Worm (Caenorhabditis elegans) whole organism, mixed stage, embryonic: ENCODE measurements around the gene nas-33.

Experiments used
- M03D4.4 ChIP-seq: sonication (generic microtip); optimal IDR thresholded peaks from 2 replicates; lab custom pipeline; 2017; ENCODE audit warnings: mild to moderate bottlenecking, missing genetic modification characterization, missing compliant biosample characterization
- bed-3 ChIP-seq: fragments of 200-800 bp; sonication (Bioruptor generic); optimal IDR thresholded peaks from 3 replicates; lab custom pipeline; 2018; ENCODE audit warnings: mild to moderate bottlenecking, missing genetic modification characterization, moderate library complexity, missing compliant biosample characterization
- blmp-1 ChIP-seq: fragments of 150-350 bp; optimal IDR thresholded peaks from 2 replicates; lab custom pipeline; 2014; ENCODE audit warnings: missing biosample characterization, missing genetic modification characterization
- ceh-39 ChIP-seq: fragments of 150-350 bp; optimal IDR thresholded peaks from 2 replicates; lab custom pipeline; 2014; ENCODE audit warnings: missing biosample characterization, missing genetic modification characterization
- ceh-43 ChIP-seq: fragments of 200-800 bp; sonication (Bioruptor generic); optimal IDR thresholded peaks from 2 replicates; lab custom pipeline; 2018; ENCODE audit warnings: mild to moderate bottlenecking, missing genetic modification characterization, moderate library complexity, missing compliant biosample characterization
- ceh-83 ChIP-seq: fragments of 200-800 bp; sonication (Bioruptor generic); optimal IDR thresholded peaks from 2 replicates; lab custom pipeline; 2018; ENCODE audit warnings: mild to moderate bottlenecking, missing genetic modification characterization, missing compliant biosample characterization
- ces-1 ChIP-seq: fragments of 150-350 bp; optimal IDR thresholded peaks from 2 replicates; lab custom pipeline; 2014; ENCODE audit warnings: missing biosample characterization, missing genetic modification reagents, missing genetic modification characterization
- cnd-1 ChIP-seq: fragments of 200-800 bp; sonication (Bioruptor generic); optimal IDR thresholded peaks from 2 replicates; lab custom pipeline; 2018; ENCODE audit warnings: mild to moderate bottlenecking, missing genetic modification characterization, missing compliant biosample characterization
- drap-1 ChIP-seq: fragments of 200-800 bp; sonication (Bioruptor generic); optimal IDR thresholded peaks from 3 replicates; lab custom pipeline; 2018; ENCODE audit warnings: mild to moderate bottlenecking, missing genetic modification characterization, missing compliant biosample characterization
- elt-1 ChIP-seq: sonication (generic microtip); optimal IDR thresholded peaks from 2 replicates; lab custom pipeline; 2017; ENCODE audit warnings: missing genetic modification characterization, mild to moderate bottlenecking, missing compliant biosample characterization, antibody characterized with exemption, moderate library complexity, borderline replicate concordance; ENCODE audit not compliant: insufficient read depth
- elt-3 ChIP-seq: fragments of 150-350 bp; optimal IDR thresholded peaks from 2 replicates; lab custom pipeline; 2014; ENCODE audit warnings: missing biosample characterization, missing genetic modification characterization
- flh-1 ChIP-seq: fragments of 200-800 bp; sonication (Bioruptor generic); optimal IDR thresholded peaks from 2 replicates; lab custom pipeline; 2018; ENCODE audit warnings: mild to moderate bottlenecking, missing genetic modification characterization, moderate library complexity, missing compliant biosample characterization
- ham-2 ChIP-seq: fragments of 200-800 bp; sonication (Bioruptor generic); optimal IDR thresholded peaks from 2 replicates; lab custom pipeline; 2018; ENCODE audit warnings: mild to moderate bottlenecking, missing genetic modification characterization, missing compliant biosample characterization
- hlh-1 ChIP-seq: fragments of 150-350 bp; optimal IDR thresholded peaks from 2 replicates; lab custom pipeline; 2014; ENCODE audit warnings: missing biosample characterization, missing genetic modification reagents, missing genetic modification characterization
- lin-13 ChIP-seq: fragments of 150-350 bp; optimal IDR thresholded peaks from 2 replicates; lab custom pipeline; 2014; ENCODE audit warnings: missing biosample characterization, missing genetic modification characterization
- lin-32 ChIP-seq: fragments of 200-800 bp; sonication (Bioruptor generic); optimal IDR thresholded peaks from 2 replicates; lab custom pipeline; 2018; ENCODE audit warnings: mild to moderate bottlenecking, missing genetic modification characterization, missing compliant biosample characterization
- lsy-2 ChIP-seq: fragments of 150-350 bp; optimal IDR thresholded peaks from 2 replicates; lab custom pipeline; 2014; ENCODE audit warnings: missing biosample characterization, missing genetic modification characterization
- mab-5 ChIP-seq: fragments of 150-350 bp; optimal IDR thresholded peaks from 2 replicates; lab custom pipeline; 2014; ENCODE audit warnings: missing biosample characterization, missing genetic modification characterization
- mep-1 ChIP-seq: fragments of 150-350 bp; optimal IDR thresholded peaks from 2 replicates; lab custom pipeline; 2017; ENCODE audit warnings: missing biosample characterization, missing genetic modification reagents, missing genetic modification characterization, inconsistent platforms
- nhr-12 ChIP-seq: fragments of 150-350 bp; optimal IDR thresholded peaks from 2 replicates; lab custom pipeline; 2014; ENCODE audit warnings: missing biosample characterization, missing genetic modification characterization
- nhr-237 ChIP-seq: fragments of 150-350 bp; optimal IDR thresholded peaks from 2 replicates; lab custom pipeline; 2014; ENCODE audit warnings: missing biosample characterization, missing genetic modification characterization
- nhr-28 ChIP-seq: fragments of 150-350 bp; optimal IDR thresholded peaks from 2 replicates; lab custom pipeline; 2014; ENCODE audit warnings: missing biosample characterization, missing genetic modification characterization
- nhr-76 ChIP-seq: sonication (generic microtip); optimal IDR thresholded peaks from 2 replicates; lab custom pipeline; 2017; ENCODE audit warnings: missing biosample characterization, missing genetic modification characterization
- pha-4 ChIP-seq: fragments of 150-350 bp; optimal IDR thresholded peaks from 2 replicates; lab custom pipeline; 2018; ENCODE audit warnings: missing biosample characterization, missing genetic modification reagents, missing genetic modification characterization
- sem-2 ChIP-seq: fragments of 200-800 bp; sonication (Bioruptor generic); optimal IDR thresholded peaks from 2 replicates; lab custom pipeline; 2018; ENCODE audit warnings: mild to moderate bottlenecking, missing genetic modification characterization, missing compliant biosample characterization
- snpc-4 ChIP-seq: fragments of 150-350 bp; optimal IDR thresholded peaks from 2 replicates; lab custom pipeline; 2014; ENCODE audit warnings: missing biosample characterization, missing genetic modification characterization
- sptf-1 ChIP-seq: sonication (generic microtip); optimal IDR thresholded peaks from 2 replicates; lab custom pipeline; 2017; ENCODE audit warnings: mild to moderate bottlenecking, missing genetic modification characterization, moderate library complexity, missing compliant biosample characterization
- tbx-8 ChIP-seq: fragments of 200-800 bp; sonication (Bioruptor generic); optimal IDR thresholded peaks from 2 replicates; lab custom pipeline; 2018; ENCODE audit warnings: mild to moderate bottlenecking, missing genetic modification characterization, moderate library complexity, missing compliant biosample characterization
- unc-120 ChIP-seq: sonication (generic microtip); optimal IDR thresholded peaks from 2 replicates; lab custom pipeline; 2017; ENCODE audit warnings: missing genetic modification characterization, missing compliant biosample characterization; ENCODE audit not compliant: poor library complexity, severe bottlenecking
- unc-39 ChIP-seq: fragments of 150-350 bp; optimal IDR thresholded peaks from 2 replicates; lab custom pipeline; 2014; ENCODE audit warnings: missing biosample characterization, missing genetic modification characterization
- unc-62 ChIP-seq: fragments of 150-350 bp; optimal IDR thresholded peaks from 2 replicates; lab custom pipeline; 2014; ENCODE audit warnings: missing biosample characterization, missing genetic modification reagents, missing genetic modification characterization
- zip-8 ChIP-seq: fragments of 150-350 bp; optimal IDR thresholded peaks from 2 replicates; lab custom pipeline; 2014; ENCODE audit warnings: missing biosample characterization, missing genetic modification characterization
- ztf-11 ChIP-seq: fragments of 150-350 bp; optimal IDR thresholded peaks from 2 replicates; lab custom pipeline; 2014; ENCODE audit warnings: missing biosample characterization, missing genetic modification characterization

nas-33 gene

ce11 chrX:6427147-6427546 is 27.9 kb downstream of the nas-33 start:
- TF ChIP-seq lin-13 (tag; lab: Kevin White, UChicago) (no peak), unc-62 (GFP tag; lab: Kevin White, UChicago) (no peak)

- TF ChIP-seq sptf-1: no peak
- no peak for TF ChIP-seq pha-4 (tag; lab: Kevin White, UChicago)
- TF ChIP-seq nhr-28 (tag; lab: Kevin White, UChicago): no peak
- no peak for TF ChIP-seq blmp-1
- no peak for TF ChIP-seq ceh-43 (GFP tag; lab: Kevin White, UChicago)
- TF ChIP-seq ceh-83: no peak
- no peak for TF ChIP-seq nhr-12 (tag; lab: Kevin White, UChicago)
- no peak for TF ChIP-seq nhr-76 (tag; lab: Kevin White, UChicago)
- TF ChIP-seq unc-39 (tag; lab: Kevin White, UChicago): no peak
- no peak for TF ChIP-seq tbx-8 (GFP tag; lab: Kevin White, UChicago)
- TF ChIP-seq lsy-2 (tag; lab: Kevin White, UChicago): no peak
- TF ChIP-seq flh-1 (GFP tag; lab: Kevin White, UChicago): no peak
Observed at ce11 chrX:6420681-6421080, 34.4 kb downstream of the nas-33 start, which contains the start of gene K10C2.12. K10C2.12 (minus strand) TSS chrX:6420781.

- TF ChIP-seq sptf-1: no peak
- TF ChIP-seq mab-5: no peak
- peak; percentile 71 for TF ChIP-seq ces-1
- TF ChIP-seq blmp-1: no peak
Observed at ce11 chrX:6419113-6419512, 35.9 kb downstream of the nas-33 start.

ce11 chrX:6416357-6417087 is 38.5 kb downstream of the nas-33 start, which contains the start of gene T22E5.6:
T22E5.6 (minus strand) TSS chrX:6416407.
- TF ChIP-seq nhr-76 (tag; lab: Kevin White, UChicago): no peak
- TF ChIP-seq ham-2 (GFP tag; lab: Kevin White, UChicago): peak; percentile 7

ce11 chrX:6413583-6413982 is 41.5 kb downstream of the nas-33 start:
- TF ChIP-seq zip-8: peak; percentile 82
- TF ChIP-seq unc-120: no peak

- TF ChIP-seq mep-1 (no peak), unc-62 (GFP tag; lab: Kevin White, UChicago) (no peak), elt-1 (tag; lab: Kevin White, UChicago) (no peak), ceh-83 (no peak), drap-1 (GFP tag; lab: Kevin White, UChicago) (no peak), zip-8 (no peak), ztf-11 (tag; lab: Kevin White, UChicago) (no peak), M03D4.4 (no peak), lin-32 (GFP tag; lab: Kevin White, UChicago) (no peak), snpc-4 (no peak), cnd-1 (tag; lab: Kevin White, UChicago) (no peak), nhr-237 (no peak), elt-3 (tag; lab: Kevin White, UChicago) (no peak), lsy-2 (tag; lab: Kevin White, UChicago) (no peak)
Observed at ce11 chrX:6412575-6412974, 42.5 kb downstream of the nas-33 start, which contains the start of gene T22E5.1. T22E5.1 (plus strand) TSS chrX:6412875.

- TF ChIP-seq sptf-1: no peak
- TF ChIP-seq ceh-43 (GFP tag; lab: Kevin White, UChicago): no peak
- no peak for TF ChIP-seq unc-39 (tag; lab: Kevin White, UChicago)
- TF ChIP-seq ztf-11 (tag; lab: Kevin White, UChicago): no peak
- TF ChIP-seq zip-8: no peak
- TF ChIP-seq hlh-1 (tag; lab: Kevin White, UChicago): peak; percentile 96
- TF ChIP-seq unc-120: peak; percentile 93
- no peak for TF ChIP-seq ceh-39 (tag; lab: Kevin White, UChicago)
- TF ChIP-seq sem-2 (GFP tag; lab: Kevin White, UChicago): no peak
- no peak for TF ChIP-seq M03D4.4
- TF ChIP-seq bed-3 (GFP tag; lab: Kevin White, UChicago): no peak
- TF ChIP-seq tbx-8 (GFP tag; lab: Kevin White, UChicago): no peak
- no peak for TF ChIP-seq snpc-4
- no peak for TF ChIP-seq nhr-237
- TF ChIP-seq unc-62 (GFP tag; lab: Kevin White, UChicago): peak; percentile 75
Observed at ce11 chrX:6410177-6410765, 44.8 kb downstream of the nas-33 start, which contains the start of gene mup-2. mup-2 (minus strand) TSS chrX:6410227.
